Worm (Caenorhabditis elegans) whole organism, L2 larva: ENCODE measurements around the gene ZK1128.7.

Source experiments
- C34F6.9 ChIP-seq: fragments of 150-350 bp; optimal IDR thresholded peaks from 2 replicates; lab custom pipeline; 2014; ENCODE audit warnings: missing biosample characterization, missing genetic modification characterization
- F13H6.1 ChIP-seq: sonication (generic microtip); optimal IDR thresholded peaks from 2 replicates; lab custom pipeline; 2016; ENCODE audit warnings: missing genetic modification characterization, missing compliant biosample characterization
- R02D3.7 ChIP-seq: fragments of 150-350 bp; optimal IDR thresholded peaks from 2 replicates; lab custom pipeline; 2014; ENCODE audit warnings: missing biosample characterization, missing genetic modification characterization
- Y55F3AM.14 ChIP-seq: fragments of 200-800 bp; sonication (Bioruptor generic); optimal IDR thresholded peaks from 2 replicates; lab custom pipeline; 2018; ENCODE audit warnings: mild to moderate bottlenecking, missing genetic modification characterization, missing compliant biosample characterization
- ZK546.5 ChIP-seq: sonication (generic microtip); optimal IDR thresholded peaks from 2 replicates; lab custom pipeline; 2017; ENCODE audit warnings: missing biosample characterization, missing genetic modification characterization
- alr-1 ChIP-seq: fragments of 150-350 bp; optimal IDR thresholded peaks from 2 replicates; lab custom pipeline; 2014; ENCODE audit warnings: missing biosample characterization, missing genetic modification characterization
- ama-1 ChIP-seq: fragments of 150-350 bp; optimal IDR thresholded peaks from 2 replicates; lab custom pipeline; 2018; ENCODE audit warnings: inconsistent platforms
- blmp-1 ChIP-seq: sonication (generic microtip); optimal IDR thresholded peaks from 2 replicates; lab custom pipeline; 2017; ENCODE audit warnings: missing genetic modification characterization, mild to moderate bottlenecking, missing compliant biosample characterization, antibody characterized with exemption, moderate library complexity; ENCODE audit not compliant: insufficient read depth
- ceh-16 ChIP-seq: fragments of 150-350 bp; optimal IDR thresholded peaks from 2 replicates; lab custom pipeline; 2014; ENCODE audit warnings: missing biosample characterization, missing genetic modification characterization
- ceh-82 ChIP-seq: fragments of 150-350 bp; optimal IDR thresholded peaks from 2 replicates; lab custom pipeline; 2014; ENCODE audit warnings: missing biosample characterization, missing genetic modification characterization
- crh-2 ChIP-seq: sonication (generic microtip); optimal IDR thresholded peaks from 2 replicates; lab custom pipeline; 2017; ENCODE audit warnings: missing biosample characterization, missing genetic modification characterization
- dmd-4 ChIP-seq: sonication (generic microtip); optimal IDR thresholded peaks from 2 replicates; lab custom pipeline; 2017; ENCODE audit warnings: missing biosample characterization, missing genetic modification characterization
- egl-27 ChIP-seq: sonication (generic microtip); optimal IDR thresholded peaks from 3 replicates; lab custom pipeline; 2017; ENCODE audit warnings: missing biosample characterization, missing genetic modification reagents, missing genetic modification characterization
- elt-1 ChIP-seq: fragments of 150-350 bp; optimal IDR thresholded peaks from 2 replicates; lab custom pipeline; 2014; ENCODE audit warnings: missing biosample characterization, missing genetic modification characterization
- elt-3 ChIP-seq: sonication (generic microtip); optimal IDR thresholded peaks from 2 replicates; lab custom pipeline; 2017; ENCODE audit warnings: missing biosample characterization, missing genetic modification characterization
- fos-1 ChIP-seq: fragments of 150-350 bp; optimal IDR thresholded peaks from 2 replicates; lab custom pipeline; 2014; ENCODE audit warnings: missing biosample characterization, missing genetic modification characterization
- gmeb-1 ChIP-seq: fragments of 150-350 bp; optimal IDR thresholded peaks from 2 replicates; lab custom pipeline; 2014; ENCODE audit warnings: missing biosample characterization, missing genetic modification characterization
- lin-13 ChIP-seq: fragments of 150-350 bp; optimal IDR thresholded peaks from 2 replicates; lab custom pipeline; 2014; ENCODE audit warnings: missing biosample characterization, missing genetic modification reagents, missing genetic modification characterization
- lin-39 ChIP-seq: fragments of 150-350 bp; optimal IDR thresholded peaks from 2 replicates; lab custom pipeline; 2014; ENCODE audit warnings: missing biosample characterization, missing genetic modification reagents, missing genetic modification characterization
- lsy-2 ChIP-seq, 2 experiments: fragments of 150-350 bp in 1 of 2; sonication (generic microtip) in 1 of 2; optimal IDR thresholded peaks; 2 replicates each; lab custom pipeline; 2014 to 2017; ENCODE audit warnings: missing biosample characterization in 2 of 2, missing genetic modification characterization in 2 of 2
- mab-5 ChIP-seq: fragments of 150-350 bp; optimal IDR thresholded peaks from 2 replicates; lab custom pipeline; 2014; ENCODE audit warnings: missing biosample characterization, missing genetic modification characterization
- mbf-1 ChIP-seq: sonication (generic microtip); optimal IDR thresholded peaks from 2 replicates; lab custom pipeline; 2017; ENCODE audit warnings: missing biosample characterization, missing genetic modification characterization
- mdl-1 ChIP-seq, 2 experiments: fragments of 150-350 bp in 1 of 2; sonication (generic microtip) in 1 of 2; optimal IDR thresholded peaks; 2 replicates each; lab custom pipeline; 2017; ENCODE audit warnings: missing biosample characterization in 2 of 2, missing genetic modification characterization in 2 of 2
- nhr-10 ChIP-seq: sonication (generic microtip); optimal IDR thresholded peaks from 2 replicates; lab custom pipeline; 2017; ENCODE audit warnings: missing biosample characterization, missing genetic modification characterization
- nhr-11 ChIP-seq: fragments of 150-350 bp; optimal IDR thresholded peaks from 2 replicates; lab custom pipeline; 2014; ENCODE audit warnings: missing biosample characterization, missing genetic modification characterization
- nhr-21 ChIP-seq: fragments of 150-350 bp; optimal IDR thresholded peaks from 2 replicates; lab custom pipeline; 2014; ENCODE audit warnings: missing biosample characterization, missing genetic modification characterization
- nhr-23 ChIP-seq: fragments of 150-350 bp; optimal IDR thresholded peaks from 2 replicates; lab custom pipeline; 2014; ENCODE audit warnings: missing biosample characterization, missing genetic modification reagents, missing genetic modification characterization
- nhr-237 ChIP-seq: fragments of 150-350 bp; optimal IDR thresholded peaks from 2 replicates; lab custom pipeline; 2014; ENCODE audit warnings: missing biosample characterization, missing genetic modification characterization
- nhr-25 ChIP-seq: fragments of 150-350 bp; sonication (generic microtip); optimal IDR thresholded peaks from 3 replicates; lab custom pipeline; 2014; ENCODE audit warnings: missing biosample characterization, missing genetic modification characterization
- nhr-6 ChIP-seq: fragments of 150-350 bp; optimal IDR thresholded peaks from 2 replicates; lab custom pipeline; 2014; ENCODE audit warnings: missing biosample characterization, missing genetic modification characterization
- nhr-77 ChIP-seq: fragments of 150-350 bp; optimal IDR thresholded peaks from 2 replicates; lab custom pipeline; 2014; ENCODE audit warnings: missing biosample characterization, missing genetic modification characterization
- sem-4 ChIP-seq: fragments of 150-350 bp; optimal IDR thresholded peaks from 2 replicates; lab custom pipeline; 2014; ENCODE audit warnings: missing biosample characterization, missing genetic modification reagents, missing genetic modification characterization
- skn-1 ChIP-seq: sonication (generic microtip); optimal IDR thresholded peaks from 2 replicates; lab custom pipeline; 2017; ENCODE audit warnings: missing biosample characterization, missing genetic modification characterization
- sma-3 ChIP-seq: sonication (generic microtip); optimal IDR thresholded peaks from 2 replicates; lab custom pipeline; 2016; ENCODE audit warnings: missing genetic modification reagents, missing genetic modification characterization, missing compliant biosample characterization
- sma-9 ChIP-seq, 2 experiments: fragments of 150-350 bp in 1 of 2; sonication (generic microtip) in 1 of 2; optimal IDR thresholded peaks; 2 replicates each; lab custom pipeline; 2014 to 2016; ENCODE audit warnings: missing genetic modification characterization in 2 of 2, mild to moderate bottlenecking in 1 of 2, missing biosample characterization in 1 of 2, missing compliant biosample characterization in 1 of 2, missing genetic modification reagents in 1 of 2, moderate library complexity in 1 of 2
- snpc-4 ChIP-seq: fragments of 150-350 bp; optimal IDR thresholded peaks from 2 replicates; lab custom pipeline; 2014; ENCODE audit warnings: missing biosample characterization, missing genetic modification characterization
- unc-39 ChIP-seq: fragments of 150-350 bp; optimal IDR thresholded peaks from 2 replicates; lab custom pipeline; 2014; ENCODE audit warnings: missing biosample characterization, missing genetic modification characterization
- unc-55 ChIP-seq: fragments of 150-350 bp; sonication (generic microtip); optimal IDR thresholded peaks from 3 replicates; lab custom pipeline; 2014; ENCODE audit warnings: missing biosample characterization, missing genetic modification reagents, missing genetic modification characterization
- zag-1 ChIP-seq: fragments of 150-350 bp; optimal IDR thresholded peaks from 2 replicates; lab custom pipeline; 2014; ENCODE audit warnings: missing biosample characterization, missing genetic modification characterization
- ztf-1 ChIP-seq: fragments of 200-800 bp; sonication (Bioruptor generic); conservative IDR thresholded peaks from 2 replicates; pipeline ENCODE4 v1.3.6; 2022; ENCODE audit warnings: missing genetic modification characterization, missing compliant biosample characterization
- ztf-4 ChIP-seq: fragments of 150-350 bp; optimal IDR thresholded peaks from 2 replicates; lab custom pipeline; 2014; ENCODE audit warnings: missing biosample characterization, missing genetic modification characterization

ZK1128.7 gene

ce11 chrIII:10114662-10115061, 22.1 kb upstream of the ZK1128.7 start, which contains the start of the genes ZK1128.1 and mett-10:
Gene ZK1128.1 (minus strand): TSS chrIII:10114760.
Gene mett-10 (plus strand): TSS chrIII:10115036.
- TF ChIP-seq C34F6.9 (tag; lab: Kevin White, UChicago) (peak; percentile 48), mab-5 (tag; lab: Kevin White, UChicago) (no peak), nhr-25 (tag; lab: Kevin White, UChicago) (no peak), lsy-2 (tag; optimal IDR thresholded peaks at IDR 0.05; lab: Kevin White, UChicago) (peak in 1 of 2 experiments; percentile 58), unc-55 (GFP tag; lab: Kevin White, UChicago) (peak; percentile 54), snpc-4 (tag; lab: Kevin White, UChicago) (no peak), R02D3.7 (tag; lab: Kevin White, UChicago) (peak; percentile 66), gmeb-1 (peak; percentile 60), nhr-237 (tag; lab: Kevin White, UChicago) (no peak)

DNA sequence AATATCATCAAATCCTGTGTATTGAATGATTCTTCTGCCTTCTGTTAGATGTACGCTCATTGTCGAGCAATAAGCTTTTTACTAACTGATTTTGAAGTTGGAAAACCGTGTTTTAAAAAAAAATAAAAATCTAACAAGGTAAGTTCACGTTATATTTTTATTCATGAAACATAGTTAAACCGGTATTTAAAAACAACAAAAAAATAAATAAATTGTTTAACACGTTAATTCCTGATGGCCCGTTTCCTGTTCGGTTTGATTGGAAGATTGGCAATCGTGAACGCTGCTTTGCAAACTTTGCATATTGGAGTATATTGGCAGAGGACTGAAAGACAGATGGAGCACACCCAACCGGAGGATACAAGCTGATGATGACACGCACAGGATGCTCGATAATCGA, 18.0 kb upstream of the ZK1128.7 start, which contains the start of gene ZK1128.3:
TSS of gene ZK1128.3 (minus strand) at position 101 of the 400 bp plus-strand sequence.
- TF ChIP-seq zag-1 (tag; lab: Kevin White, UChicago) (no peak), mbf-1 (tag; lab: Kevin White, UChicago) (no peak), nhr-21 (tag; lab: Kevin White, UChicago) (no peak), R02D3.7 (tag; lab: Kevin White, UChicago) (no peak), ama-1 (no peak), nhr-237 (tag; lab: Kevin White, UChicago) (no peak)

- TF ChIP-seq ZK546.5 (no peak), unc-55 (GFP tag; lab: Kevin White, UChicago) (peak; percentile 34), lsy-2 (tag; optimal IDR thresholded peaks at IDR 0.05; lab: Kevin White, UChicago) (peak in 1 of 2 experiments; percentile 13), C34F6.9 (tag; lab: Kevin White, UChicago) (peak; percentile 40)
Measured at ce11 chrIII:10120076-10120831, 16.6 kb upstream of the ZK1128.7 start, which contains the start of the genes gtf-2H3 and ham-3. Gene gtf-2H3 (minus strand): TSS chrIII:10120148. Gene ham-3 (plus strand): TSS chrIII:10120781.

- TF ChIP-seq ztf-1 (GFP tag; lab: Robert Waterston, UW), result no peak
- TF ChIP-seq lin-13 (GFP tag; lab: Kevin White, UChicago), result peak; percentile 53
- no peak for TF ChIP-seq blmp-1
- no peak for TF ChIP-seq skn-1 (tag; lab: Kevin White, UChicago)
- no peak for TF ChIP-seq nhr-6 (tag; lab: Kevin White, UChicago)
- no peak for TF ChIP-seq mbf-1 (tag; lab: Kevin White, UChicago)
- no peak for TF ChIP-seq nhr-237 (tag; lab: Kevin White, UChicago)
- TF ChIP-seq dmd-4, result no peak
- no peak for TF ChIP-seq nhr-23 (tag; lab: Kevin White, UChicago)
- TF ChIP-seq sma-3 (GFP tag; lab: Kevin White, UChicago), result peak; percentile 1
- TF ChIP-seq nhr-25 (tag; lab: Kevin White, UChicago), result no peak
- TF ChIP-seq gmeb-1, result no peak
- TF ChIP-seq R02D3.7 (tag; lab: Kevin White, UChicago), result no peak
- peak; percentile 44 for TF ChIP-seq unc-55 (GFP tag; lab: Kevin White, UChicago)
- no peak for TF ChIP-seq elt-3 (tag; lab: Kevin White, UChicago)
- no peak for TF ChIP-seq Y55F3AM.14 (GFP tag; lab: Kevin White, UChicago)
- TF ChIP-seq C34F6.9 (tag; lab: Kevin White, UChicago), result peak; percentile 55
- TF ChIP-seq zag-1 (tag; lab: Kevin White, UChicago), result peak; percentile 1
- TF ChIP-seq sem-4 (tag; lab: Kevin White, UChicago), result no peak
- no peak for TF ChIP-seq fos-1
- TF ChIP-seq mdl-1 (tag; optimal IDR thresholded peaks at IDR 0.05; lab: Kevin White, UChicago), result no peak
- TF ChIP-seq snpc-4 (tag; lab: Kevin White, UChicago), result no peak
- TF ChIP-seq ZK546.5, result no peak
- no peak for TF ChIP-seq egl-27 (tag; lab: Kevin White, UChicago)
- peak; percentile 50 to 59 for TF ChIP-seq lsy-2 (tag; optimal IDR thresholded peaks at IDR 0.05; lab: Kevin White, UChicago)
- no peak for TF ChIP-seq alr-1
- TF ChIP-seq nhr-10, result no peak
- no peak for TF ChIP-seq ceh-82
- TF ChIP-seq unc-39 (tag; lab: Kevin White, UChicago), result no peak
- TF ChIP-seq nhr-77, result no peak
- TF ChIP-seq ceh-16, result no peak
- TF ChIP-seq nhr-11 (tag; lab: Kevin White, UChicago), result no peak
- TF ChIP-seq ama-1, result no peak
- no peak for TF ChIP-seq elt-1
- no peak for TF ChIP-seq mab-5 (tag; lab: Kevin White, UChicago)
- TF ChIP-seq lin-39 (tag; lab: Kevin White, UChicago), result no peak
- TF ChIP-seq ztf-4 (tag; lab: Kevin White, UChicago), result no peak
- TF ChIP-seq crh-2 (tag; lab: Kevin White, UChicago), result no peak
- TF ChIP-seq sma-9 (GFP tag; optimal IDR thresholded peaks at IDR 0.05; lab: Kevin White, UChicago), result peak; percentile 23
- no peak for TF ChIP-seq sma-9 (tag; optimal IDR thresholded peaks at IDR 0.05; lab: Kevin White, UChicago)
- peak; percentile 49 for TF ChIP-seq F13H6.1 (tag; lab: Kevin White, UChicago)
Measured at ce11 chrIII:10123586-10124233, 13.1 kb upstream of the ZK1128.7 start, which contains the start of gene ttll-4. Gene ttll-4 (plus strand): TSS chrIII:10124183.
